Worm (Caenorhabditis elegans) whole organism, L4 larva: ENCODE results near the gene F35D2.2.

Experiments
- D1046.2 ChIP-seq: fragments of 200-800 bp; sonication (Bioruptor generic); IDR thresholded peaks from 2 replicates; pipeline ENCODE4 v1.3.6; 2022; ENCODE audit warnings: missing genetic modification characterization, missing compliant biosample characterization
- F10B5.3 ChIP-seq: sonication (generic microtip); optimal IDR thresholded peaks from 2 replicates; lab custom pipeline; 2016; ENCODE audit warnings: mild to moderate bottlenecking, missing genetic modification characterization, missing compliant biosample characterization
- F44E2.7 ChIP-seq: fragments of 200-800 bp; sonication (Bioruptor generic); IDR thresholded peaks from 2 replicates; pipeline ENCODE4 v2.1.2; 2022; ENCODE audit warnings: missing genetic modification characterization, missing compliant biosample characterization
- F49E8.2 ChIP-seq: sonication (generic microtip); optimal IDR thresholded peaks from 2 replicates; lab custom pipeline; 2016; ENCODE audit warnings: missing compliant biosample characterization, mild to moderate bottlenecking, missing genetic modification characterization, borderline replicate concordance
- R02D3.7 ChIP-seq: fragments of 150-350 bp; sonication (generic microtip); optimal IDR thresholded peaks from 3 replicates; lab custom pipeline; 2014; ENCODE audit warnings: missing biosample characterization, missing genetic modification characterization
- T20F7.1 ChIP-seq: fragments of 200-800 bp; sonication (Bioruptor generic); optimal IDR thresholded peaks from 2 replicates; lab custom pipeline; 2018; ENCODE audit warnings: mild to moderate bottlenecking, missing genetic modification characterization, missing compliant biosample characterization
- Y105C5A.15 ChIP-seq: fragments of 200-800 bp; sonication (Bioruptor generic); IDR thresholded peaks from 2 replicates; pipeline ENCODE4 v1.3.6; 2022; ENCODE audit warnings: missing genetic modification characterization, missing compliant biosample characterization
- Y5F2A.4 ChIP-seq: fragments of 200-800 bp; sonication (Bioruptor generic); optimal IDR thresholded peaks from 2 replicates; lab custom pipeline; 2018; ENCODE audit warnings: mild to moderate bottlenecking, missing genetic modification characterization, missing compliant biosample characterization
- Y75B8A.6 ChIP-seq: fragments of 200-800 bp; sonication (Bioruptor generic); IDR thresholded peaks from 2 replicates; pipeline ENCODE4 v1.3.6; 2022; ENCODE audit warnings: missing genetic modification reagents, missing genetic modification characterization, missing compliant biosample characterization
- ZK546.5 ChIP-seq, 2 experiments: sonication (generic microtip); optimal IDR thresholded peaks; 2 replicates each; lab custom pipeline; 2017; ENCODE audit warnings: missing biosample characterization in 2 of 2, missing genetic modification characterization in 2 of 2
- aha-1 ChIP-seq: fragments of 150-350 bp; peaks from one replicate; lab custom pipeline; 2014; ENCODE audit warnings: missing biosample characterization, missing genetic modification characterization
- dmd-8 ChIP-seq: fragments of 200-800 bp; sonication (Bioruptor generic); IDR thresholded peaks from 2 replicates; pipeline ENCODE4 v1.3.6; 2022; ENCODE audit warnings: missing genetic modification characterization, missing compliant biosample characterization
- dpl-1 ChIP-seq: fragments of 150-350 bp; optimal IDR thresholded peaks from 2 replicates; lab custom pipeline; 2014; ENCODE audit warnings: missing biosample characterization, missing genetic modification reagents, missing genetic modification characterization
- duxl-1 ChIP-seq: sonication (generic microtip); optimal IDR thresholded peaks from 2 replicates; lab custom pipeline; 2016; ENCODE audit warnings: mild to moderate bottlenecking, missing genetic modification characterization, moderate library complexity, missing compliant biosample characterization; ENCODE audit not compliant: poor library complexity
- egl-27 ChIP-seq: sonication (generic microtip); optimal IDR thresholded peaks from 3 replicates; lab custom pipeline; 2017; ENCODE audit warnings: missing biosample characterization, missing genetic modification reagents, missing genetic modification characterization
- egl-43 ChIP-seq: fragments of 200-800 bp; sonication (Bioruptor generic); IDR thresholded peaks from 2 replicates; pipeline ENCODE4 v1.3.6; 2022; ENCODE audit warnings: missing genetic modification reagents, missing genetic modification characterization, missing compliant biosample characterization
- fkh-10 ChIP-seq: fragments of 150-350 bp; optimal IDR thresholded peaks from 2 replicates; lab custom pipeline; 2014; ENCODE audit warnings: missing biosample characterization, missing genetic modification reagents, missing genetic modification characterization
- fos-1 ChIP-seq: fragments of 150-350 bp; optimal IDR thresholded peaks from 2 replicates; lab custom pipeline; 2014; ENCODE audit warnings: missing biosample characterization, missing genetic modification characterization
- hlh-30 ChIP-seq: sonication (generic microtip); optimal IDR thresholded peaks from 2 replicates; lab custom pipeline; 2017; ENCODE audit warnings: antibody characterized with exemption, mild to moderate bottlenecking, missing genetic modification characterization, missing compliant biosample characterization; ENCODE audit not compliant: insufficient read depth
- hmg-1.1 ChIP-seq: fragments of 200-800 bp; sonication (Bioruptor generic); IDR thresholded peaks from 2 replicates; pipeline ENCODE4 v1.3.6; 2022; ENCODE audit warnings: missing genetic modification reagents, missing genetic modification characterization, missing compliant biosample characterization
- jun-1 ChIP-seq: fragments of 150-350 bp; optimal IDR thresholded peaks from 2 replicates; lab custom pipeline; 2014; ENCODE audit warnings: missing biosample characterization, missing genetic modification reagents, missing genetic modification characterization
- lin-1 ChIP-seq: fragments of 200-800 bp; sonication (Bioruptor generic); IDR thresholded peaks from 2 replicates; pipeline ENCODE4 v1.3.6; 2022; ENCODE audit warnings: missing genetic modification reagents, missing genetic modification characterization, missing compliant biosample characterization
- lin-38 ChIP-seq: fragments of 200-800 bp; sonication (Bioruptor generic); IDR thresholded peaks from 2 replicates; pipeline ENCODE4 v1.3.6; 2022; ENCODE audit warnings: missing genetic modification reagents, missing genetic modification characterization, missing compliant biosample characterization
- lsy-2 ChIP-seq, 2 experiments: fragments of 150-350 bp in 1 of 2; sonication (generic microtip) in 1 of 2; optimal IDR thresholded peaks; 2 replicates each; lab custom pipeline; 2014 to 2017; ENCODE audit warnings: missing biosample characterization in 2 of 2, missing genetic modification characterization in 2 of 2
- madf-9 ChIP-seq: fragments of 200-800 bp; sonication (Bioruptor generic); conservative IDR thresholded peaks from 2 replicates; pipeline ENCODE4 v1.3.6; 2022; ENCODE audit warnings: missing genetic modification reagents, missing genetic modification characterization, missing compliant biosample characterization
- mdt-29 ChIP-seq: fragments of 200-800 bp; sonication (Bioruptor generic); IDR thresholded peaks from 2 replicates; pipeline ENCODE4 v1.3.6; 2022; ENCODE audit warnings: missing genetic modification reagents, missing genetic modification characterization, missing compliant biosample characterization
- mes-2 ChIP-seq: sonication (generic microtip); optimal IDR thresholded peaks from 2 replicates; lab custom pipeline; 2016; ENCODE audit warnings: missing genotype, mild to moderate bottlenecking, missing genetic modification characterization, missing compliant biosample characterization; ENCODE audit not compliant: poor library complexity, severe bottlenecking
- nhr-10 ChIP-seq: fragments of 150-350 bp; optimal IDR thresholded peaks from 2 replicates; lab custom pipeline; 2014; ENCODE audit warnings: missing biosample characterization, missing genetic modification characterization
- nhr-111 ChIP-seq: fragments of 200-800 bp; sonication (Bioruptor generic); optimal IDR thresholded peaks from 2 replicates; lab custom pipeline; 2018; ENCODE audit warnings: mild to moderate bottlenecking, missing genetic modification characterization, missing compliant biosample characterization
- nhr-237 ChIP-seq: sonication (generic microtip); optimal IDR thresholded peaks from 2 replicates; lab custom pipeline; 2017; ENCODE audit warnings: missing biosample characterization, missing genetic modification characterization
- nhr-28 ChIP-seq: fragments of 150-350 bp; optimal IDR thresholded peaks from 2 replicates; lab custom pipeline; 2014; ENCODE audit warnings: missing biosample characterization, missing genetic modification characterization
- nhr-6 ChIP-seq: fragments of 150-350 bp; optimal IDR thresholded peaks from 2 replicates; lab custom pipeline; 2014; ENCODE audit warnings: missing biosample characterization, missing genetic modification characterization
- nhr-76 ChIP-seq: fragments of 150-350 bp; optimal IDR thresholded peaks from 2 replicates; lab custom pipeline; 2014; ENCODE audit warnings: missing biosample characterization, missing genetic modification characterization
- pha-4 ChIP-seq, 2 experiments: fragments of 150-350 bp in 1 of 2; fragments of 200-800 bp in 1 of 2; sonication (Bioruptor generic) in 1 of 2; IDR thresholded peaks in 1 of 2; optimal IDR thresholded peaks in 1 of 2; 2 replicates each; pipeline versions ENCODE4 v1.3.6 to Lab custom; 2014 to 2022; ENCODE audit warnings: missing genetic modification characterization in 2 of 2, missing genetic modification reagents in 2 of 2, missing biosample characterization in 1 of 2, missing compliant biosample characterization in 1 of 2
- saeg-2 ChIP-seq: fragments of 200-800 bp; sonication (Bioruptor generic); IDR thresholded peaks from 2 replicates; pipeline ENCODE4 v1.3.6; 2022; ENCODE audit warnings: missing genetic modification reagents, missing genetic modification characterization, missing compliant biosample characterization
- set-16 ChIP-seq: fragments of 200-800 bp; sonication (Bioruptor generic); IDR thresholded peaks from 2 replicates; pipeline ENCODE4 v1.3.6; 2022; ENCODE audit warnings: missing genetic modification reagents, missing genetic modification characterization, missing compliant biosample characterization
- snpc-1.2 ChIP-seq: fragments of 200-800 bp; sonication (Bioruptor generic); IDR thresholded peaks from 2 replicates; pipeline ENCODE4 v1.3.6; 2022; ENCODE audit warnings: missing genetic modification reagents, missing genetic modification characterization, missing compliant biosample characterization
- snpc-4 ChIP-seq: fragments of 150-350 bp; optimal IDR thresholded peaks from 2 replicates; lab custom pipeline; 2014; ENCODE audit warnings: missing biosample characterization, missing genetic modification characterization
- tra-1 ChIP-seq: fragments of 200-800 bp; sonication (Bioruptor generic); IDR thresholded peaks from 2 replicates; pipeline ENCODE4 v1.3.6; 2022; ENCODE audit warnings: missing genetic modification reagents, missing genetic modification characterization, missing compliant biosample characterization
- unc-130 ChIP-seq: sonication (generic microtip); optimal IDR thresholded peaks from 2 replicates; lab custom pipeline; 2016; ENCODE audit warnings: missing genetic modification reagents, missing genetic modification characterization, missing compliant biosample characterization
- unc-39 ChIP-seq: sonication (generic microtip); optimal IDR thresholded peaks from 2 replicates; lab custom pipeline; 2017; ENCODE audit warnings: missing biosample characterization, missing genetic modification characterization
- unc-62 ChIP-seq, 3 experiments: fragments of 150-350 bp in 1 of 3; sonication (generic microtip); optimal IDR thresholded peaks in 2 of 3; peaks in 1 of 3; 1 replicate in 1 of 3; 2 replicates in 2 of 3; lab custom pipeline; 2014 to 2017; ENCODE audit warnings: missing biosample characterization in 3 of 3, missing genetic modification characterization in 3 of 3, missing genetic modification reagents in 3 of 3, missing genotype in 1 of 3
- vab-7 ChIP-seq: fragments of 200-800 bp; sonication (Bioruptor generic); IDR thresholded peaks from 2 replicates; pipeline ENCODE4 v1.3.6; 2022; ENCODE audit warnings: missing genetic modification reagents, missing genetic modification characterization, missing compliant biosample characterization
- zfp-2 ChIP-seq: sonication (generic microtip); optimal IDR thresholded peaks from 2 replicates; lab custom pipeline; 2016; ENCODE audit warnings: mild to moderate bottlenecking, missing genetic modification characterization, missing compliant biosample characterization
- zfp-3 ChIP-seq: fragments of 200-800 bp; sonication (Bioruptor generic); conservative IDR thresholded peaks from 2 replicates; pipeline ENCODE4 v1.3.6; 2022; ENCODE audit warnings: missing genetic modification reagents, missing genetic modification characterization, missing compliant biosample characterization
- zip-11 ChIP-seq: fragments of 200-800 bp; sonication (Bioruptor generic); IDR thresholded peaks from 2 replicates; pipeline ENCODE4 v1.3.6; 2022; ENCODE audit warnings: missing genetic modification characterization, missing compliant biosample characterization
- ztf-7 ChIP-seq: fragments of 150-350 bp; optimal IDR thresholded peaks from 2 replicates; lab custom pipeline; 2014; ENCODE audit warnings: missing biosample characterization, missing genetic modification characterization

Gene F35D2.2

DNA sequence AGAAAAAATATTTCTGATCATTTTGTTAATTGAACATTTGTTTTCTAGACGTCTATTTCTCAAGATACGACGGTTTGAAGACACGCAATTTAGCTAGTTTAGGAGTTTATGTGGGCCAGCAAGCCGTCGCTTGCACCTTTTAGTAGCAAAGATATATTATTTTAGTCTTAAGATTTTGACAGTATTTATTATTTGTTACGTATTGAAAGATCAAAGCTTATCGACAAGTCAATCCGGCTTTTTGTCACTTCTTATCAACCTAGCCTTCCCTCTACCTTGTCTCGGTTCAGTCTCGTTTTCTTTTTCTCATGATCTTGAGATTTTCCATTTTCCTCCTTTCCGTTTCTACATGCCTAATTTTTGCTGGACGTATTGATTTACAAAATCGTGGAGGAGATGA is at the start of gene F35D2.2:
F35D2.2 (plus strand) TSS at position 301 of the 400 bp plus-strand sequence.
- TF ChIP-seq aha-1 (tag; lab: Kevin White, UChicago) = peak; percentile 53
- TF ChIP-seq nhr-237 = no peak
- TF ChIP-seq tra-1 = no peak

- no peak for TF ChIP-seq F44E2.7 (GFP tag; lab: Robert Waterston, UW)
- TF ChIP-seq unc-62 (GFP tag; optimal IDR thresholded peaks at IDR 0.05 in 1 of 2; lab: Kevin White, UChicago) = peak in 1 of 2 experiments; percentile 40
- no peak for TF ChIP-seq unc-62 (tag; optimal IDR thresholded peaks at IDR 0.05; lab: Kevin White, UChicago)
Measured at ce11 chrII:7525458-7525857, 48.8 kb upstream of the F35D2.2 start, which contains the start of the genes ZK1290.7 and rnh-1.1. Gene ZK1290.7 (minus strand): TSS chrII:7525558. Gene rnh-1.1 (plus strand): TSS chrII:7525738.

- TF ChIP-seq nhr-28 (tag; lab: Kevin White, UChicago) (peak; percentile 74), dpl-1 (GFP tag; lab: Kevin White, UChicago) (peak; percentile 33), nhr-111 (GFP tag; lab: Kevin White, UChicago) (no peak), ztf-7 (tag; lab: Kevin White, UChicago) (no peak), fos-1 (tag; lab: Kevin White, UChicago) (no peak), egl-43 (GFP tag; lab: Robert Waterston, UW) (no peak), nhr-10 (tag; lab: Kevin White, UChicago) (no peak), jun-1 (tag; lab: Kevin White, UChicago) (no peak), hmg-1.1 (GFP tag; lab: Robert Waterston, UW) (no peak), saeg-2 (GFP tag; lab: Robert Waterston, UW) (0 out of 2 replicates have a peak, but pooled peaks have one; percentile 57), snpc-1.2 (no peak), ZK546.5 (tag; optimal IDR thresholded peaks at IDR 0.05; lab: Kevin White, UChicago) (no peak), unc-39 (tag; lab: Kevin White, UChicago) (no peak), zfp-2 (tag; lab: Kevin White, UChicago) (no peak), mes-2 (tag; lab: Kevin White, UChicago) (no peak), lin-1 (peak; percentile 89), zip-11 (no peak), lin-38 (GFP tag; lab: Robert Waterston, UW) (no peak), R02D3.7 (tag; lab: Kevin White, UChicago) (no peak), snpc-4 (tag; lab: Kevin White, UChicago) (no peak), nhr-6 (tag; lab: Kevin White, UChicago) (peak; percentile 53), nhr-76 (tag; lab: Kevin White, UChicago) (no peak), unc-130 (no peak), egl-27 (no peak), Y105C5A.15 (GFP tag; lab: Robert Waterston, UW) (no peak), madf-9 (GFP tag; lab: Robert Waterston, UW) (no peak), fkh-10 (GFP tag; lab: Kevin White, UChicago) (no peak), F49E8.2 (tag; lab: Kevin White, UChicago) (no peak), D1046.2 (GFP tag; lab: Robert Waterston, UW) (no peak), lsy-2 (tag; optimal IDR thresholded peaks at IDR 0.05; lab: Kevin White, UChicago) (no peak), set-16 (GFP tag; lab: Robert Waterston, UW) (no peak), F10B5.3 (tag; lab: Kevin White, UChicago) (no peak), hlh-30 (tag; lab: Kevin White, UChicago) (peak; percentile 97), mdt-29 (GFP tag; lab: Robert Waterston, UW) (peak; percentile 86), F44E2.7 (GFP tag; lab: Robert Waterston, UW) (no peak), T20F7.1 (peak; percentile 78), Y5F2A.4 (GFP tag; lab: Kevin White, UChicago) (no peak), Y75B8A.6 (GFP tag; lab: Robert Waterston, UW) (no peak), zfp-3 (GFP tag; lab: Robert Waterston, UW) (peak; percentile 64; the same call in 1 of the 2 replicates), dmd-8 (GFP tag; lab: Robert Waterston, UW) (no peak), vab-7 (no peak), pha-4 (GFP tag; IDR thresholded peaks at IDR 0.05; lab: Robert Waterston, UW) (no peak), pha-4 (tag; optimal IDR thresholded peaks at IDR 0.05; lab: Kevin White, UChicago) (no peak), duxl-1 (tag; lab: Kevin White, UChicago) (no peak)
Measured at ce11 chrII:7528210-7528609, 46.0 kb upstream of the F35D2.2 start.
